Worm (Caenorhabditis elegans): Measurements from ENCODE around the gene F41B5.12.

- TF ChIP-seq tra-4 (tag; optimal IDR thresholded peaks at IDR 0.05): no peak
- TF ChIP-seq flt-1 (GFP tag; IDR thresholded peaks at IDR 0.05): no peak
- TF ChIP-seq ceh-13 (GFP tag; optimal IDR thresholded peaks at IDR 0.05): no peak
- TF ChIP-seq scrt-1 (GFP tag; IDR thresholded peaks at IDR 0.05): no peak
Observed at ce11 chrV:2226903-2227302, 33.9 kb upstream of the F41B5.12 start, which contains the start of gene nhr-18.
